Fruit fly (Drosophila melanogaster): Measurements from ENCODE around the gene CG44838.

Gene CG44838

dm6 chr3L:9426656-9427294 is 34.1 kb upstream of the CG44838 start, which contains the start of the genes Atat and Shc:
TSS of gene Atat (minus strand) at chr3L:9426758.
TSS of gene Shc (plus strand) at chr3L:9427010.
- TF ChIP-seq pan (optimal IDR thresholded peaks at IDR 0.05): no peak
- TF ChIP-seq psq (optimal IDR thresholded peaks at IDR 0.05): no peak
- no peak for TF ChIP-seq Dll (optimal IDR thresholded peaks at IDR 0.05)
- no peak for TF ChIP-seq usp (GFP tag; optimal IDR thresholded peaks at IDR 0.05)
- TF ChIP-seq CG8478 (optimal IDR thresholded peaks at IDR 0.05): no peak
- no peak for TF ChIP-seq EcR (GFP tag; optimal IDR thresholded peaks at IDR 0.05)

DNA sequence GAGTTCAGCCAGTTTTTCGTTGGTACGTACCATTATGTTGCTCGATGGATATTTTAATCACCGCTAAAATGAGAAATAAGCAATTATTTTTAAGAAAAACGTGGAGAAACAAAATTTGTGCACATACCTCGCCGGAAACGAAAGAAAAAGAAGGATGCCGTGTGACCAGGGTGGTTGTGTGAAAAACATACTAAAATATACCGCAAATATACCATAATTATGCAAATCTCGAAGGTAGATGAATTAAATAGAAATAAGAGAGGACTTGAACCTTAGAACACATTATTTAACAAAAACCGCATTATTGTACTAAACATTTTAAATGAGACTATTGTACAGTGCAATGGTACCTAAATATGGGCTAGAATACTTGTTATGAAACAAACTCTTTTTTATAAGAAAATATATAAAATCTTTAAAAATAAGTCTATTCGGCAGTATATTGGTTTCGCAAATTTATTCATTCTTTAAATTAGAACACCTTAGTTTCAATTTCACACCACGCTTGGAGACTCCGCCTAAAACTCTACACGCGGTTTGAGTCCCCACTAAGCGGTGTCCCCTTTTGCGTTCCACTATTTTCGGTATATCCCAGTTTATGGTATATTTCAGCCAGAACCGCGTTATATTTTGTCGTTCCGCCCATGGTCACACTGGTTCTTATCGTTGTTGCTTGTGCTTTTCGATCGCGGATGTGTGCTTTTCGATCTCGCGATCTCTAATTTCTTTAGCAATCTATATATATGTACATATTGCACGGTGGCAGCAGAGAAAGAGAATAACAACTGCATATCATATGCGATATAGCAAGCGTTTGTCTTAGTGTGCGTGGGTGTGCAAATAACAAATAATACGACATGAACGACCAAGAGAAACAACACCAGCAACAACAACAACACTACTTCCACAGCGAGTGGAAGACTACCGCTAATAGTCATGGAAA is 30.9 kb upstream of the CG44838 start, which contains the start of the genes RpS17 and MTF-1:
TSS of gene RpS17 (minus strand) at position 157 of the 943 bp plus-strand sequence.
TSS of gene MTF-1 (plus strand) at position 648 of the 943 bp plus-strand sequence.
- no peak for TF ChIP-seq psq (optimal IDR thresholded peaks at IDR 0.05)
- no peak for TF ChIP-seq CG8478 (optimal IDR thresholded peaks at IDR 0.05)
- TF ChIP-seq usp (GFP tag; optimal IDR thresholded peaks at IDR 0.05): no peak
- no peak for TF ChIP-seq EcR (GFP tag; optimal IDR thresholded peaks at IDR 0.05)

DNA sequence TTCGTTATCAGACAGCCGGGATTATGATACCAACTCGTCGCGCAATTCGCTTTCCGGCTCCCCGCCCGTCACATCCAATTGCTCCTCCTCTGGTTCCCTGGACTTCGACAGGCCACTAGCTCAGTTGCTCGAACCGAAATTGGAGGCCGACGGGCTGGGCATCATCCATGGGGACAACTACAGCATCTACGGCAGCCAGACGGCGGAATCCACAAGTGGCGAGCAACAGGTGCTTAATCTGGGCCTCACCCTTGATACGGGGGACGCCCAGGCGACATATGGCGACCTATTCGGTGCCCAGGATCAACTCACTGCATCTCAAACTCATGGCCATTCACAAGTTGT is 30.3 kb upstream of the CG44838 start:
- TF ChIP-seq usp (GFP tag; optimal IDR thresholded peaks at IDR 0.05) (no peak), EcR (GFP tag; optimal IDR thresholded peaks at IDR 0.05) (no peak), CG8478 (optimal IDR thresholded peaks at IDR 0.05) (no peak), Dll (optimal IDR thresholded peaks at IDR 0.05) (no peak), psq (optimal IDR thresholded peaks at IDR 0.05) (no peak), pan (optimal IDR thresholded peaks at IDR 0.05) (no peak)

DNA sequence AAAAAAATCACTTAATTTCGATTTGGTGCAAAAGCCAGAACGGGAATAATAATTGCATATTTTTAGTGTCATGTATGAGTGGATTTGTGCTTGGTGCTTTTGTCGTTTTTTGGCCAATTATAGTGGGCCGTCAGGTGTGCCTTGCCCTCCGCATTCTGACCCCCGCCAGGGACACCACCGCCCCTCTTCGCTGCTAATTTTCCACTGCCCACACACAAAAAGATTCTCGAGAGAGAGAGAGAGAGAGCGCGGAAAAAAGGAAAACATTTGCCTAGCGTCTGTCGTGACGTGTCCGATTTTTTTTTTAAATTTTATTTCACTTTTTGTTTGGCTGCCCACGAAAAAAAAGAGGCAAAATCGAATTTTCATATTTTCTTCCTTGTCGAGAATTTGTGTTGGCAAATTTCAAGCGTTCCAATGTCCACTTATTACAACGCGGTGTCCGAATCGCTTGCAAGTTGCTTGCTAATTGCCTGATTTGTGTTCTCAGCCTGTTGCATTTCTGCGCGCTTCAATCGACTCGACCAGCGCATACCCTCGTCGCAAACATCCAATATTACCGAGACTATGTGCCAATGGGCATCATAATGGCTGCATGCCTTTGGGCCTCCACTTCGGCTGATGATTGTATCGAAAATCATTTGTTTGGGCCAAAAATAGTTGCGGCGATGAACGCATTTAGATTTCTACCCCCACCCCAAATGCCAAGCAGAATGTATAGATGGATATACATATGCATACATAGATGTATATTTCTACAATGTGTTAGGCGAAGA is 28.8 kb upstream of the CG44838 start:
- TF ChIP-seq pan (optimal IDR thresholded peaks at IDR 0.05): peak; percentile 4
- TF ChIP-seq Dll (optimal IDR thresholded peaks at IDR 0.05): no peak

- no peak for TF ChIP-seq usp (GFP tag; optimal IDR thresholded peaks at IDR 0.05)
- TF ChIP-seq EcR (GFP tag; optimal IDR thresholded peaks at IDR 0.05): no peak
- TF ChIP-seq Dll (optimal IDR thresholded peaks at IDR 0.05): no peak
- TF ChIP-seq pan (optimal IDR thresholded peaks at IDR 0.05): no peak
- no peak for TF ChIP-seq CG8478 (optimal IDR thresholded peaks at IDR 0.05)
These were observed 27.9 kb upstream of the CG44838 start for dm6 chr3L:9432810-9433587.

DNA sequence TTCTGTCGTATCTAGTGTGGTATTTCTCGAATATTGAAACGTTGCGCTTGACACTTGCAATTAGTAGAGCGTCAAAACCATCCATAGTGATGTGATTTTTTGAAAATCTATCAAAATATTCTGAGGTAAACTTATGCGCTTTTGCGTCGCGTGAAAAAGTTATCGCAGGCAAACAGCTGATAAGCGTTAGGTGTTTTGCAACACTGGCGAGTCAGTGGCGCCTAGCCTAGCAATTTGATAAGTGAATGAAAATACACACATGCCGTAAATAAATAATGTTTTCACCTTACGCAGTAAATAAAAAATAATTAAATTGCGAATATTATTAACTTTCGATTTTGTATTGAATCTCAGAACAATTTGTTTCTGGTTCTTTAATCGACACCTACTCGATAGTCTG is 25.5 kb upstream of the CG44838 start, which contains the start of gene CG42526:
TSS of gene CG42526 (minus strand) at position 85 of the 400 bp plus-strand sequence.
- no peak for TF ChIP-seq usp (GFP tag; optimal IDR thresholded peaks at IDR 0.05)
- no peak for TF ChIP-seq pan (optimal IDR thresholded peaks at IDR 0.05)
- TF ChIP-seq psq (optimal IDR thresholded peaks at IDR 0.05): no peak
- TF ChIP-seq Dll (optimal IDR thresholded peaks at IDR 0.05): no peak
- no peak for TF ChIP-seq EcR (GFP tag; optimal IDR thresholded peaks at IDR 0.05)
- no peak for TF ChIP-seq CG8478 (optimal IDR thresholded peaks at IDR 0.05)

DNA sequence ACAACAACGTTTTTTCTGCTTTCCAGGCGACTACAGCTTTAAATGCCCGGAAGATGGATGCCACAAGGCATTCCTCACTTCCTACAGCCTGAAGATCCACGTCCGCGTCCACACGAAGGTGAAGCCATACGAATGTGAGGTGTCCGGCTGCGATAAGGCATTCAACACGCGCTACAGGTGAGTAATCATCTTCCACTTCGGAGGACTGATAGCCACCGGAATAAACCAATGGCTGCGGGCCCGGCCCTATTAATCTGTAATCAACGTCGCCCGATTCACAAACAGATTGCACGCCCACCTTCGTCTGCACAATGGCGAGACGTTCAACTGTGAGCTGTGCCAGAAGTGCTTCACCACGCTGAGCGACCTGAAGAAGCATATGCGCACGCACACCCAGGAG is 25.0 kb upstream of the CG44838 start:
- no peak for TF ChIP-seq CG8478 (optimal IDR thresholded peaks at IDR 0.05)
- no peak for TF ChIP-seq pan (optimal IDR thresholded peaks at IDR 0.05)
- TF ChIP-seq usp (GFP tag; optimal IDR thresholded peaks at IDR 0.05): no peak
- TF ChIP-seq EcR (GFP tag; optimal IDR thresholded peaks at IDR 0.05): no peak
- no peak for TF ChIP-seq Dll (optimal IDR thresholded peaks at IDR 0.05)
- no peak for TF ChIP-seq psq (optimal IDR thresholded peaks at IDR 0.05)

DNA sequence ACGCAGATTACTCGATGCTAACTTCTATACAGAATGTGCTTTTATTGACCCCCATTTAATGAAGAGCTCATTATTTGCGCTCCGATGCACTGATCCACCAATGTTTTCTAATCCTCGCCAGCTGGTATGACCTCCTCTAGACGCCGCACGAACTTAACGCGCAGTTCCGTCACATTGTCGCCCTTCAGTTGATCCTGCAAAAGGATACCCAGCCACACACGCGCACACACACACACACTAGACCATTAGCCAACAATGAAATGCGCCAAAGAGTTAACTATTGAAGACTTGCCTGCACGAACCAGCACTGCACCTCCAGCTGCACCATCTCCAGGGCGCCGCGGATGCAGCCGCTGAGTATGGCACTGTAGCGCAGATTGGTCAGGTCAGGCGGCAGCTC is 22.0 kb upstream of the CG44838 start:
- TF ChIP-seq usp (GFP tag; optimal IDR thresholded peaks at IDR 0.05) (no peak), pan (optimal IDR thresholded peaks at IDR 0.05) (no peak), EcR (GFP tag; optimal IDR thresholded peaks at IDR 0.05) (no peak), psq (optimal IDR thresholded peaks at IDR 0.05) (no peak), Dll (optimal IDR thresholded peaks at IDR 0.05) (no peak), CG8478 (optimal IDR thresholded peaks at IDR 0.05) (no peak)

dm6 chr3L:9441907-9442479 is 18.9 kb upstream of the CG44838 start, which contains the start of the genes Bet3 and Nf-YA:
TSS of gene Bet3 (minus strand) at chr3L:9442267.
TSS of gene Nf-YA (minus strand) at chr3L:9442267.
- TF ChIP-seq pan (optimal IDR thresholded peaks at IDR 0.05): no peak
- no peak for TF ChIP-seq usp (GFP tag; optimal IDR thresholded peaks at IDR 0.05)
- no peak for TF ChIP-seq Dll (optimal IDR thresholded peaks at IDR 0.05)
- TF ChIP-seq CG8478 (optimal IDR thresholded peaks at IDR 0.05): no peak
- no peak for TF ChIP-seq EcR (GFP tag; optimal IDR thresholded peaks at IDR 0.05)
- no peak for TF ChIP-seq psq (optimal IDR thresholded peaks at IDR 0.05)

- TF ChIP-seq pan (optimal IDR thresholded peaks at IDR 0.05): no peak
These were observed 18.1 kb upstream of the CG44838 start, which contains the start of gene Srg3 for dm6 chr3L:9442625-9443282. TSS of gene Srg3 (plus strand) at chr3L:9443232.
